Worm (Caenorhabditis elegans) whole organism, midembryonic: ENCODE results near the gene fbl-1.

Experiments used
- cog-1 ChIP-seq: sonication (generic microtip); optimal IDR thresholded peaks from 2 replicates; lab custom pipeline; 2016; ENCODE audit warnings: missing genetic modification characterization, missing compliant biosample characterization
- flt-1 ChIP-seq: fragments of 200-800 bp; sonication (Bioruptor generic); IDR thresholded peaks from 2 replicates; pipeline ENCODE4 v1.3.6; 2022; ENCODE audit warnings: missing genetic modification characterization, missing compliant biosample characterization
- med-1 ChIP-seq: sonication (generic microtip); optimal IDR thresholded peaks from 2 replicates; lab custom pipeline; 2017; ENCODE audit warnings: missing genetic modification characterization, mild to moderate bottlenecking, missing compliant biosample characterization, antibody characterized with exemption, missing genetic modification reagents; ENCODE audit not compliant: insufficient read depth
- ref-1 ChIP-seq: fragments of 200-800 bp; sonication (Bioruptor generic); conservative IDR thresholded peaks from 2 replicates; pipeline ENCODE4 v1.3.6; 2022; ENCODE audit warnings: missing genetic modification reagents, missing genetic modification characterization, missing compliant biosample characterization
- tab-1 ChIP-seq: fragments of 200-800 bp; sonication (Bioruptor generic); IDR thresholded peaks from 2 replicates; pipeline ENCODE4 v1.3.6; 2022; ENCODE audit warnings: missing genetic modification characterization, missing compliant biosample characterization
- ztf-23 ChIP-seq: fragments of 200-800 bp; sonication (Bioruptor generic); IDR thresholded peaks from 2 replicates; pipeline ENCODE4 v1.3.6; 2022; ENCODE audit warnings: missing genetic modification reagents, missing genetic modification characterization, missing compliant biosample characterization
- ztf-29 ChIP-seq: fragments of 200-800 bp; sonication (Bioruptor generic); IDR thresholded peaks from 2 replicates; pipeline ENCODE4 v1.3.6; 2022; ENCODE audit warnings: missing genetic modification reagents, missing genetic modification characterization, missing compliant biosample characterization

DNA sequence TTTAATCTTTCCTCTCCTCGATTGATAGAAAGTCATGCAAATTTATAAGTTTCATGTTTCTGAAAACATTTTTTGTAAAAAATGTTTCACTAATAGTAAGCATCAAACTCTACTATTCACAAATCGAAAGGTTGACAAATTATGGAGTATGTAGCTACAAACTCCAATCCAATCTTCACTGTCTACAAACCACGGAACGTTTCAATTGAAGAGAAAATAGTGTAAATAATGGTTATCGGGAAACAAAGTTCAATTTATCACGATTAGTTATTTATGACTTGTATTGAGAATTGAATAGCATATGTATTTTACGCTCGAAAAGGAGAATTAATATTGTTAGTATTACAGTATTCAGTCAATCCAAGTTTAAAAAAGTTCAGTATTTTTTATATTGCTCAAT lies 41.0 kb upstream of the fbl-1 start:
- TF ChIP-seq cog-1 (tag; lab: Kevin White, UChicago) (no peak), med-1 (GFP tag; lab: Kevin White, UChicago) (no peak), tab-1 (GFP tag; lab: Robert Waterston, UW) (no peak), ztf-23 (GFP tag; lab: Robert Waterston, UW) (no peak), ztf-29 (GFP tag; lab: Robert Waterston, UW) (no peak), flt-1 (GFP tag; lab: Robert Waterston, UW) (no peak), ref-1 (GFP tag; lab: Robert Waterston, UW) (no peak)
